Worm (Caenorhabditis elegans) whole organism, late embryonic: ENCODE data around the gene hhat-2.
A peak's percentile ranks its signal among the peaks of the same experiment; 100 is the strongest.

Source experiments
- C08G9.2 ChIP-seq: sonication (generic microtip); optimal IDR thresholded peaks from 2 replicates; lab custom pipeline; 2016; ENCODE audit warnings: mild to moderate bottlenecking, missing genetic modification characterization, moderate library complexity, missing compliant biosample characterization
- C38D4.7 ChIP-seq: fragments of 200-800 bp; sonication (Bioruptor generic); optimal IDR thresholded peaks from 2 replicates; lab custom pipeline; 2018; ENCODE audit warnings: mild to moderate bottlenecking, missing genetic modification characterization, moderate library complexity, missing compliant biosample characterization
- F13H6.1 ChIP-seq: sonication (generic microtip); optimal IDR thresholded peaks from 2 replicates; lab custom pipeline; 2016; ENCODE audit warnings: missing genetic modification characterization, missing compliant biosample characterization
- K02D7.2 ChIP-seq: sonication (generic microtip); optimal IDR thresholded peaks from 2 replicates; lab custom pipeline; 2017; ENCODE audit warnings: mild to moderate bottlenecking, missing genetic modification characterization, missing compliant biosample characterization
- K09A11.1 ChIP-seq: sonication (generic microtip); optimal IDR thresholded peaks from 2 replicates; lab custom pipeline; 2017; ENCODE audit warnings: antibody characterized with exemption, mild to moderate bottlenecking, missing genetic modification characterization, missing compliant biosample characterization; ENCODE audit not compliant: insufficient read depth
- T23F11.4 ChIP-seq: fragments of 200-800 bp; sonication (Bioruptor generic); optimal IDR thresholded peaks from 2 replicates; lab custom pipeline; 2018; ENCODE audit warnings: mild to moderate bottlenecking, missing genetic modification characterization, missing compliant biosample characterization
- ceh-18 ChIP-seq: sonication (generic microtip); optimal IDR thresholded peaks from 2 replicates; lab custom pipeline; 2016; ENCODE audit warnings: missing genetic modification characterization, missing compliant biosample characterization
- ceh-2 ChIP-seq: sonication (generic microtip); optimal IDR thresholded peaks from 2 replicates; lab custom pipeline; 2016; ENCODE audit warnings: missing genotype, missing genetic modification characterization, missing compliant biosample characterization
- ceh-22 ChIP-seq: sonication (generic microtip); optimal IDR thresholded peaks from 2 replicates; lab custom pipeline; 2017; ENCODE audit warnings: missing biosample characterization, missing genetic modification characterization
- ceh-24 ChIP-seq: sonication (generic microtip); optimal IDR thresholded peaks from 2 replicates; lab custom pipeline; 2016; ENCODE audit warnings: mild to moderate bottlenecking, missing genetic modification characterization, missing compliant biosample characterization
- ceh-31 ChIP-seq: sonication (generic microtip); optimal IDR thresholded peaks from 2 replicates; lab custom pipeline; 2016; ENCODE audit warnings: missing genetic modification characterization, missing compliant biosample characterization
- ceh-34 ChIP-seq: sonication (generic microtip); optimal IDR thresholded peaks from 2 replicates; lab custom pipeline; 2016; ENCODE audit warnings: mild to moderate bottlenecking, missing genetic modification characterization, missing compliant biosample characterization
- dmd-4 ChIP-seq: sonication (generic microtip); optimal IDR thresholded peaks from 2 replicates; lab custom pipeline; 2016; ENCODE audit warnings: borderline replicate concordance, missing genetic modification characterization, missing compliant biosample characterization
- dve-1 ChIP-seq: sonication (generic microtip); optimal IDR thresholded peaks from 2 replicates; lab custom pipeline; 2017; ENCODE audit warnings: antibody characterized with exemption, mild to moderate bottlenecking, missing genetic modification characterization, missing compliant biosample characterization
- elt-2 ChIP-seq: sonication (generic microtip); optimal IDR thresholded peaks from 2 replicates; lab custom pipeline; 2016; ENCODE audit warnings: missing genetic modification reagents, missing genetic modification characterization, missing compliant biosample characterization
- elt-4 ChIP-seq: sonication (generic microtip); optimal IDR thresholded peaks from 2 replicates; lab custom pipeline; 2016; ENCODE audit warnings: missing genetic modification characterization, missing compliant biosample characterization
- ets-4 ChIP-seq: sonication (generic microtip); optimal IDR thresholded peaks from 2 replicates; lab custom pipeline; 2016; ENCODE audit warnings: missing genetic modification characterization, missing compliant biosample characterization
- eyg-1 ChIP-seq: sonication (generic microtip); optimal IDR thresholded peaks from 2 replicates; lab custom pipeline; 2016; ENCODE audit warnings: missing genotype, missing genetic modification characterization, missing compliant biosample characterization
- fax-1 ChIP-seq: sonication (generic microtip); optimal IDR thresholded peaks from 2 replicates; lab custom pipeline; 2016; ENCODE audit warnings: missing genotype, missing genetic modification characterization, missing compliant biosample characterization
- hlh-30 ChIP-seq: sonication (generic microtip); optimal IDR thresholded peaks from 2 replicates; lab custom pipeline; 2017; ENCODE audit warnings: antibody characterized with exemption, missing genetic modification characterization, missing compliant biosample characterization; ENCODE audit not compliant: insufficient read depth
- hlh-6 ChIP-seq: sonication (generic microtip); optimal IDR thresholded peaks from 2 replicates; lab custom pipeline; 2016; ENCODE audit warnings: missing genotype, missing genetic modification characterization, missing compliant biosample characterization
- lin-11 ChIP-seq: fragments of 200-800 bp; sonication (Bioruptor generic); optimal IDR thresholded peaks from 2 replicates; lab custom pipeline; 2018; ENCODE audit warnings: mild to moderate bottlenecking, missing genetic modification characterization, missing compliant biosample characterization
- madf-2 ChIP-seq: sonication (generic microtip); optimal IDR thresholded peaks from 2 replicates; lab custom pipeline; 2017; ENCODE audit warnings: missing genetic modification characterization, missing compliant biosample characterization
- nfya-1 ChIP-seq: sonication (generic microtip); optimal IDR thresholded peaks from 2 replicates; lab custom pipeline; 2017; ENCODE audit warnings: missing genetic modification characterization, mild to moderate bottlenecking, missing compliant biosample characterization, antibody characterized with exemption, moderate library complexity
- nhr-11 ChIP-seq: fragments of 150-350 bp; optimal IDR thresholded peaks from 2 replicates; lab custom pipeline; 2014; ENCODE audit warnings: missing biosample characterization, missing genetic modification characterization
- nhr-232 ChIP-seq: sonication (generic microtip); optimal IDR thresholded peaks from 2 replicates; lab custom pipeline; 2016; ENCODE audit warnings: missing genetic modification characterization, missing compliant biosample characterization
- npax-4 ChIP-seq: sonication (generic microtip); optimal IDR thresholded peaks from 2 replicates; lab custom pipeline; 2016; ENCODE audit warnings: missing genetic modification characterization, missing compliant biosample characterization
- pag-3 ChIP-seq: sonication (generic microtip); optimal IDR thresholded peaks from 2 replicates; lab custom pipeline; 2016; ENCODE audit warnings: missing compliant biosample characterization, missing genetic modification characterization, borderline replicate concordance
- pat-9 ChIP-seq: fragments of 200-800 bp; sonication (Bioruptor generic); optimal IDR thresholded peaks from 2 replicates; lab custom pipeline; 2018; ENCODE audit warnings: mild to moderate bottlenecking, missing genetic modification characterization, moderate library complexity, missing compliant biosample characterization
- pax-1 ChIP-seq: fragments of 150-350 bp; optimal IDR thresholded peaks from 2 replicates; lab custom pipeline; 2014; ENCODE audit warnings: missing biosample characterization, missing genetic modification characterization
- pha-2 ChIP-seq: sonication (generic microtip); optimal IDR thresholded peaks from 2 replicates; lab custom pipeline; 2017; ENCODE audit warnings: mild to moderate bottlenecking, missing genetic modification characterization, missing compliant biosample characterization
- pha-4 ChIP-seq: fragments of 150-350 bp; optimal IDR thresholded peaks from 2 replicates; lab custom pipeline; 2018; ENCODE audit warnings: missing biosample characterization, missing genetic modification reagents, missing genetic modification characterization
- pros-1 ChIP-seq: fragments of 150-350 bp; optimal IDR thresholded peaks from 2 replicates; lab custom pipeline; 2014; ENCODE audit warnings: missing biosample characterization, missing genetic modification reagents, missing genetic modification characterization
- ref-2 ChIP-seq: sonication (generic microtip); optimal IDR thresholded peaks from 2 replicates; lab custom pipeline; 2016; ENCODE audit warnings: missing genetic modification characterization, missing compliant biosample characterization
- rnt-1 ChIP-seq: sonication (generic microtip); optimal IDR thresholded peaks from 2 replicates; lab custom pipeline; 2016; ENCODE audit warnings: missing genetic modification characterization, missing compliant biosample characterization
- tbx-2 ChIP-seq: sonication (generic microtip); optimal IDR thresholded peaks from 2 replicates; lab custom pipeline; 2016; ENCODE audit warnings: missing genetic modification characterization, missing compliant biosample characterization
- tbx-7 ChIP-seq: sonication (generic microtip); optimal IDR thresholded peaks from 2 replicates; lab custom pipeline; 2016; ENCODE audit warnings: missing genotype, missing genetic modification characterization, missing compliant biosample characterization
- unc-3 ChIP-seq, 2 experiments: fragments of 200-800 bp in 1 of 2; sonication (Bioruptor generic) in 1 of 2; sonication (generic microtip) in 1 of 2; conservative IDR thresholded peaks in 1 of 2; optimal IDR thresholded peaks in 1 of 2; 2 replicates each; pipeline versions ENCODE4 v1.3.6 to Lab custom; 2016 to 2022; ENCODE audit warnings: missing compliant biosample characterization in 2 of 2, missing genetic modification characterization in 2 of 2, missing genetic modification reagents in 1 of 2
- unc-86 ChIP-seq: sonication (generic microtip); optimal IDR thresholded peaks from 2 replicates; lab custom pipeline; 2016; ENCODE audit warnings: missing genetic modification characterization, missing compliant biosample characterization
- ztf-16 ChIP-seq: sonication (generic microtip); optimal IDR thresholded peaks from 2 replicates; lab custom pipeline; 2017; ENCODE audit warnings: missing genetic modification characterization, missing compliant biosample characterization

Gene hhat-2

DNA sequence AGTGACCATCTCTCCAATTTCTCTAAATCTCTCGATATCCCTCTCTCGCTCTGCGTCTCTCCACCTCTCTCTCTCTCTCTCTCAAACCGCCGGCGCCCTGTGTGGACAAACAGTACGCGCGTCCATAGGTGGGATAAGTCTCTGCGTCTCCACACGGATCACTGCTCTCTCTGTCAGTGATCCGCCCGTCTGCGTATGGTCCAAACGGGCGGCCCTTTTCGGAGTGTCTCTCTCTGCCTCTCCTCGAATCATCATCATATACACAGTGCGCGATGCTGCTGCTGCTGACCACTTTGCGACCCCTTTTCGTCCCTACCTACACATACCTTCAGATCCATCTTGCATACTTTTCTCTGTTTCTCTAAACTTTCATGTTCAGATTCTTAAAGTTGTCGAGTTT is 43.4 kb upstream of the hhat-2 start:
- TF ChIP-seq eyg-1 (peak; percentile 34), pha-2 (tag; lab: Kevin White, UChicago) (peak; percentile 32), nhr-232 (peak; percentile 1), pat-9 (tag; lab: Kevin White, UChicago) (no peak), elt-4 (no peak), C08G9.2 (tag; lab: Kevin White, UChicago) (peak; percentile 33), ceh-34 (tag; lab: Kevin White, UChicago) (peak; percentile 10), pha-4 (tag; lab: Kevin White, UChicago) (no peak), lin-11 (tag; lab: Kevin White, UChicago) (no peak), ceh-2 (tag; lab: Kevin White, UChicago) (peak; percentile 6), dve-1 (tag; lab: Kevin White, UChicago) (no peak), unc-3 (GFP tag; conservative IDR thresholded peaks at IDR 0.05; lab: Robert Waterston, UW) (no peak), unc-3 (tag; optimal IDR thresholded peaks at IDR 0.05; lab: Kevin White, UChicago) (no peak), nfya-1 (peak; percentile 73), pros-1 (tag; lab: Kevin White, UChicago) (peak; percentile 62), tbx-7 (peak; percentile 15), ceh-22 (tag; lab: Kevin White, UChicago) (no peak), ceh-24 (tag; lab: Kevin White, UChicago) (no peak), rnt-1 (tag; lab: Kevin White, UChicago) (peak; percentile 63), ceh-31 (tag; lab: Kevin White, UChicago) (peak; percentile 49), ref-2 (tag; lab: Kevin White, UChicago) (peak; percentile 65), tbx-2 (tag; lab: Kevin White, UChicago) (peak; percentile 70), ets-4 (tag; lab: Kevin White, UChicago) (peak; percentile 9), hlh-30 (peak; percentile 26), unc-86 (tag; lab: Kevin White, UChicago) (no peak), F13H6.1 (tag; lab: Kevin White, UChicago) (peak; percentile 77), ceh-18 (tag; lab: Kevin White, UChicago) (peak; percentile 36), ztf-16 (no peak), madf-2 (no peak), elt-2 (tag; lab: Kevin White, UChicago) (no peak), hlh-6 (tag; lab: Kevin White, UChicago) (peak; percentile 49), K09A11.1 (tag; lab: Kevin White, UChicago) (no peak), C38D4.7 (GFP tag; lab: Kevin White, UChicago) (no peak), T23F11.4 (GFP tag; lab: Kevin White, UChicago) (no peak), nhr-11 (tag; lab: Kevin White, UChicago) (no peak), dmd-4 (no peak)

DNA sequence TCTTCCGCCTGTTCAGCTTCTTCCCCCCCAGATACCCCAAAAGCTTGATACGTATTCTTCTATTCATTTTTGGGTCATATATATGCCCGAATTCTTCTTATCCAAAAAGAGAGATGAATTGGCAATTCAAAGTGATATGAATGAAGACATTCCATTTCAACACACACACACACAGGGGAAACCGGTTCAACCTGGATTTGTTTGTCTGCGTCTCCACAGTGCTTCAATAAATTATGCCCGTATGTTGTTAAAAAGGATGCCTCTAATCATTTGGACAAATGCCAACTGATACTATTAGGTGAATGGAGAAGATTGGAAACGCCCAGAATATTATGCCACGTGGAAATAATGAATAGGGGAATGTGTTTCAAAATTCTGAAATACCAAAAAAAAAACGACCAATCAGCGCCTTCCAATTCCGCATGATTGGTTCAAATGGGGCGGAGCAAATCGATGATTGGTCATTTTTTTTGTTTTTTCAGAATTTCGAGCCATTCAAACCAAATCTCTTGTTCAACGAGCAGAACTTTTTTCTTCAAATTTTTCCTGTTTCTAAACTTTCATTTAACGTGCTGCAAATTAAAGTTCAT is 41.0 kb upstream of the hhat-2 start:
- TF ChIP-seq nfya-1 (peak; percentile 75), pha-2 (tag; lab: Kevin White, UChicago) (no peak), npax-4 (tag; lab: Kevin White, UChicago) (no peak)

DNA sequence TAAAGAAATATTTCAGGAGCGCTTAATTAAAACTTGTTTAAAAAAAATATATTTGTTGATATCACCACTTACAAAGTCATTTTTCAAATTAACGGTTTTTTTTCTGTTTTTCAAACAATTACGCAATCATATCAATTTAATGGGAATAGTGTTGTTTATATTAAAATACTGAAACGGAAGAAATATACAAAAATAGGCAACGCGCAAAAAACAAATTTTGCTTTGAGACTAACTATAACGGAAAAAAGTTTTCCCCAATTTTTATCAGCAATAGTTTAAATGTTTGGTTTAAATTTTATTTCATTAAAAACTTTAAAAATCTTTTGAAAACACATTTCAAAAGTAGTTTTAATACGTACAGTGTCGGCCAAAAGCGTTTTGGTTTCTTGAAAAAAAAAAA is 39.6 kb upstream of the hhat-2 start:
- no peak for TF ChIP-seq elt-4
- no peak for TF ChIP-seq K02D7.2
- no peak for TF ChIP-seq pax-1
- no peak for TF ChIP-seq fax-1 (tag; lab: Kevin White, UChicago)
- no peak for TF ChIP-seq tbx-7
- no peak for TF ChIP-seq pag-3 (tag; lab: Kevin White, UChicago)
